Fruit fly (Drosophila melanogaster) whole organism, pupa: ENCODE results near the gene mRpL14.

Experiments
- CG10348 ChIP-seq: fragments of 200-800 bp; sonication (Bioruptor generic); IDR thresholded peaks from 2 replicates; pipeline ENCODE4 v1.3.6; 2022; ENCODE audit warnings: missing biosample characterization, missing genetic modification characterization
- CG12605 ChIP-seq: fragments of 200-800 bp; sonication (Bioruptor generic); IDR thresholded peaks from 2 replicates; pipeline ENCODE4 v1.3.6; 2022; ENCODE audit warnings: missing biosample characterization, missing genetic modification characterization
- CG13204 ChIP-seq: fragments of 200-800 bp; sonication (Bioruptor generic); optimal IDR thresholded peaks from 2 replicates; lab custom pipeline; 2018; ENCODE audit warnings: missing biosample characterization, mild to moderate bottlenecking, missing genetic modification characterization, moderate library complexity
- CG14655 ChIP-seq: fragments of 200-800 bp; sonication (Bioruptor generic); optimal IDR thresholded peaks from 3 replicates; lab custom pipeline; 2017; ENCODE audit warnings: mild to moderate bottlenecking, missing biosample characterization, missing genetic modification reagents, missing genetic modification characterization
- CG15710 ChIP-seq: fragments of 200-800 bp; sonication (Bioruptor generic); optimal IDR thresholded peaks from 2 replicates; lab custom pipeline; 2018; ENCODE audit warnings: missing biosample characterization, mild to moderate bottlenecking, missing genetic modification characterization, moderate library complexity
- CG17806 ChIP-seq: fragments of 200-800 bp; sonication (Bioruptor generic); optimal IDR thresholded peaks from 2 replicates; lab custom pipeline; 2018; ENCODE audit warnings: missing biosample characterization, mild to moderate bottlenecking, missing genetic modification characterization, moderate library complexity
- CG32121 ChIP-seq: fragments of 200-800 bp; sonication (Bioruptor generic); IDR thresholded peaks from 2 replicates; pipeline ENCODE4 v1.3.6; 2022; ENCODE audit warnings: missing biosample characterization, missing genetic modification characterization
- CG34367 ChIP-seq: fragments of 200-800 bp; sonication (Bioruptor generic); optimal IDR thresholded peaks from 2 replicates; lab custom pipeline; 2018; ENCODE audit warnings: missing biosample characterization, mild to moderate bottlenecking, missing genetic modification characterization
- CG4496 ChIP-seq: fragments of 200-800 bp; sonication (Bioruptor generic); IDR thresholded peaks from 3 replicates; pipeline ENCODE4 v1.3.6; 2022; ENCODE audit warnings: missing biosample characterization, missing genetic modification characterization
- CG8159 ChIP-seq: fragments of 200-800 bp; sonication (Bioruptor generic); optimal IDR thresholded peaks from 3 replicates; lab custom pipeline; 2018; ENCODE audit warnings: missing biosample characterization, mild to moderate bottlenecking, missing genetic modification characterization, moderate library complexity
- CG8301 ChIP-seq: fragments of 200-800 bp; sonication (Bioruptor generic); optimal IDR thresholded peaks from 2 replicates; lab custom pipeline; 2018; ENCODE audit warnings: missing biosample characterization, mild to moderate bottlenecking, missing genetic modification characterization
- CG9948 ChIP-seq: fragments of 200-800 bp; sonication (Bioruptor generic); optimal IDR thresholded peaks from 2 replicates; lab custom pipeline; 2018; ENCODE audit warnings: missing biosample characterization, mild to moderate bottlenecking, missing genetic modification characterization, moderate library complexity
- D1 ChIP-seq: fragments of 200-800 bp; sonication (Bioruptor generic); optimal IDR thresholded peaks from 2 replicates; lab custom pipeline; 2018; ENCODE audit warnings: missing biosample characterization, mild to moderate bottlenecking, missing genetic modification characterization, moderate library complexity
- EcR ChIP-seq: fragments of 200-800 bp; sonication (Bioruptor generic); optimal IDR thresholded peaks from 3 replicates; lab custom pipeline; 2019; ENCODE audit warnings: missing biosample characterization, missing genetic modification characterization, mild to moderate bottlenecking, moderate library complexity, missing genetic modification reagents
- Ets98B ChIP-seq: fragments of 200-800 bp; sonication (Bioruptor generic); IDR thresholded peaks from 2 replicates; pipeline ENCODE4 v1.3.6; 2022; ENCODE audit warnings: missing biosample characterization, missing genetic modification characterization
- Pif1A ChIP-seq: fragments of 200-800 bp; sonication (Bioruptor generic); optimal IDR thresholded peaks from 3 replicates; lab custom pipeline; 2016; ENCODE audit warnings: missing biosample characterization, missing genetic modification characterization
- Pif1B ChIP-seq: fragments of 200-800 bp; sonication (Bioruptor generic); optimal IDR thresholded peaks from 3 replicates; lab custom pipeline; 2016; ENCODE audit warnings: missing biosample characterization, missing genetic modification characterization
- Snoo ChIP-seq: fragments of 200-800 bp; sonication (Bioruptor generic); optimal IDR thresholded peaks from 3 replicates; lab custom pipeline; 2017; ENCODE audit warnings: missing biosample characterization, mild to moderate bottlenecking, missing genetic modification characterization, inconsistent platforms
- fd96Ca ChIP-seq: fragments of 200-800 bp; sonication (Bioruptor generic); IDR thresholded peaks from 3 replicates; pipeline ENCODE4 v1.3.6; 2022; ENCODE audit warnings: missing biosample characterization, missing genetic modification characterization
- gl ChIP-seq: fragments of 200-800 bp; sonication (Bioruptor generic); optimal IDR thresholded peaks from 2 replicates; lab custom pipeline; 2018; ENCODE audit warnings: missing biosample characterization, mild to moderate bottlenecking, missing genetic modification characterization
- rn ChIP-seq: fragments of 200-800 bp; sonication (Bioruptor generic); IDR thresholded peaks from 2 replicates; pipeline ENCODE4 v1.3.6; 2022; ENCODE audit warnings: missing biosample characterization, missing genetic modification characterization

The mRpL14 gene

dm6 chrX:2340009-2340733, 4.3 kb downstream of the mRpL14 start:
- TF ChIP-seq fd96Ca (GFP tag; lab: Robert Waterston, UW) (no peak), EcR (GFP tag; lab: Kevin White, UChicago) (peak; percentile 35)

DNA sequence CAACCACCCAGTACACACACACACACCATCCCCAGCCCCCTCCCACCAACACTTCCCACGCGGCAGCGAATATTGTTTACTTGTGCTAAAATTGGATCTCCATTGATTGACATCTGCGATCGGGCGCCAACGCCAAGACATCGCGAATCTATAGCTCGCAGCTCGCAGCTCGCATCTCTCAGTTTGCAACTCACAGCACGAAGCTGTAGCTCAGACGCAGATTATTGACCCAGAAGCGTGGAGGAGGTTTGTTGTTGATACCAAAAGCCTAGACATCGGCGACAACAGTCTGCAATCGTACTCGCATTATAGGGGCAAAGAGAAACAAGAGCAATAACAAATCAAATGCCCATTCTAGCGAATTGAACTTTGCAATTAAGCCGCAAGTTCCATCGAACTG, 7.3 kb downstream of the mRpL14 start:
- TF ChIP-seq CG32121 (GFP tag; lab: Robert Waterston, UW), result no peak
- no peak for TF ChIP-seq gl
- TF ChIP-seq CG9948, result no peak
- TF ChIP-seq EcR (GFP tag; lab: Kevin White, UChicago), result peak; percentile 62
- TF ChIP-seq, all 21 proteins: peak for 1

DNA sequence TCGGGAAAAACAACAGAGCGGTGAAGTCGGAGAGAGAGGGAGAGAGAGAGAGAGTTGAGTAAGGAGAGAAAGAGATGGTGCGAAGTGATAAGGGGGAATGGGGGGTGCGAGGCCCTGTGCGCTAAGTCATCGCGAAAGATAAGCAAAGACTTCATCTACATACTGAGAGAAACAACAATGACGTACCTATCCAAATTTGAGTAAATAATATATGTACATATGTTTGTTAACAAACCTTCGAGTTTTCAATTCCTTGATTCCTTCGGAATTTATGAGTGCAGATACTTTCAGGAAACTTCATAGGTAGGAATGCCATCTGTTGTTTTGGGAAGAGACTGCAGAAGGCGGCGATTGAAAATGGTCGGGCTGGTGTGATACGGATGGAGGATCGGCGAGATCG, 8.0 kb downstream of the mRpL14 start:
- TF ChIP-seq Snoo (tag; lab: Kevin White, UChicago), result peak; percentile 37
- TF ChIP-seq D1 (tag; lab: Kevin White, UChicago), result no peak
- TF ChIP-seq Pif1A (GFP tag; lab: Kevin White, UChicago), result no peak
- TF ChIP-seq rn, result no peak
- TF ChIP-seq CG8159 (tag; lab: Kevin White, UChicago), result peak; percentile 72
- peak; percentile 31 for TF ChIP-seq EcR (GFP tag; lab: Kevin White, UChicago)
- TF ChIP-seq CG12605 (GFP tag; lab: Robert Waterston, UW), result peak; percentile 19; the same call in 1 of the 2 replicates
- TF ChIP-seq CG13204 (GFP tag; lab: Kevin White, UChicago), result peak; percentile 57
- TF ChIP-seq CG15710 (tag; lab: Kevin White, UChicago), result peak; percentile 64
- peak; percentile 38 for TF ChIP-seq gl
- TF ChIP-seq Ets98B (GFP tag; lab: Robert Waterston, UW), result peak; percentile 26
- TF ChIP-seq CG4496 (GFP tag; lab: Robert Waterston, UW), result peak; percentile 71
- peak; percentile 43 for TF ChIP-seq Pif1B (GFP tag; lab: Kevin White, UChicago)
- peak; percentile 60 for TF ChIP-seq CG8301
- TF ChIP-seq CG14655 (GFP tag; lab: Kevin White, UChicago), result peak; percentile 76
- peak; percentile 46 for TF ChIP-seq CG9948
- peak; percentile 67 for TF ChIP-seq CG34367 (tag; lab: Kevin White, UChicago)
- TF ChIP-seq fd96Ca (GFP tag; lab: Robert Waterston, UW), result peak; percentile 58; the same call in 1 of the 3 replicates
- TF ChIP-seq CG17806, result peak; percentile 65
- no peak for TF ChIP-seq CG10348 (GFP tag; lab: Robert Waterston, UW)

DNA sequence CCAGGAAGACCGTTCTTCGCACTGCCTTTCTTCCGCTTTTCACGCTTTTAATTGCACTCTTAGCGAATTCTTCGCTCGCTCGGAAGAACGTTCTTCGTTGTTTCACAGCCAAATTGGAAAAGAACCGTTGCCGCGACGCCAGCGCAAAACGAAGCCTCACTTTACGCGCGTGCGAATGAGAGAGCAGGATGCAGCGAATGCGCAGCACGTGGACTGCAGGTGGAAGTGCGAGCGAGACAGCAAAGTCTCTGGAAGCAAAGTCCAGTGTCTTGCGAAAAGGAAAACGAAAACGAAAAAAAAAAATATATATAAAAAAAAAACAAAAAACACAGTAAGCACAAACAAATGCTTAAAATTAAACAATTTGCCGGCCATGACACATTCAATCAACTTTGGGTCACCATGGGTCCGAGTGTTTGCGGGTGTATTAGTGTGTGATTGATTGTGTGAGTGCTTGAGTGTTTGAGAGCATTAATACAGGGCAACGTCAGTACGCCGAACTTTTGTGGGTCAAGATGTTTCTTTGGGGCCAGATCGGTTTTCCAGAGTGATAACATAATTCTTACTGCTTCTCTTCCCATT, 9.8 kb downstream of the mRpL14 start, which contains the start of gene Ilp6:
TSS of gene Ilp6 (minus strand) at position 103 of the 582 bp plus-strand sequence.
- peak; percentile 74 for TF ChIP-seq Pif1B (GFP tag; lab: Kevin White, UChicago)
- TF ChIP-seq CG12605 (GFP tag; lab: Robert Waterston, UW), result peak; percentile 55; the same call in 1 of the 2 replicates
- TF ChIP-seq CG8159 (tag; lab: Kevin White, UChicago), result peak; percentile 0
- TF ChIP-seq CG4496 (GFP tag; lab: Robert Waterston, UW), result peak; percentile 53; the same call in 1 of the 3 replicates
- peak; percentile 60 for TF ChIP-seq gl
- TF ChIP-seq Ets98B (GFP tag; lab: Robert Waterston, UW), result peak; percentile 49
- TF ChIP-seq CG15710 (tag; lab: Kevin White, UChicago), result peak; percentile 35
- TF ChIP-seq CG17806, result peak; percentile 2
- TF ChIP-seq CG34367 (tag; lab: Kevin White, UChicago), result peak; percentile 30
- TF ChIP-seq Snoo (tag; lab: Kevin White, UChicago), result peak; percentile 81
- TF ChIP-seq Pif1A (GFP tag; lab: Kevin White, UChicago), result peak; percentile 70
- TF ChIP-seq rn, result no peak
- peak; percentile 14 for TF ChIP-seq CG14655 (GFP tag; lab: Kevin White, UChicago)
- TF ChIP-seq CG32121 (GFP tag; lab: Robert Waterston, UW), result peak; percentile 22; the same call in 1 of the 2 replicates
- no peak for TF ChIP-seq CG10348 (GFP tag; lab: Robert Waterston, UW)
- TF ChIP-seq CG9948, result no peak
- no peak for TF ChIP-seq CG8301
- no peak for TF ChIP-seq D1 (tag; lab: Kevin White, UChicago)
- peak; percentile 89 for TF ChIP-seq CG13204 (GFP tag; lab: Kevin White, UChicago)
- TF ChIP-seq EcR (GFP tag; lab: Kevin White, UChicago), result no peak
- TF ChIP-seq fd96Ca (GFP tag; lab: Robert Waterston, UW), result 0 out of 3 replicates have a peak, but pooled peaks have one; percentile 31

- TF ChIP-seq EcR (GFP tag; lab: Kevin White, UChicago), result no peak
- TF ChIP-seq fd96Ca (GFP tag; lab: Robert Waterston, UW), result 0 out of 3 replicates have a peak, but pooled peaks have one; percentile 25
- TF ChIP-seq CG4496 (GFP tag; lab: Robert Waterston, UW), result no peak
These were observed 10.4 kb downstream of the mRpL14 start for dm6 chrX:2334025-2334424.

DNA sequence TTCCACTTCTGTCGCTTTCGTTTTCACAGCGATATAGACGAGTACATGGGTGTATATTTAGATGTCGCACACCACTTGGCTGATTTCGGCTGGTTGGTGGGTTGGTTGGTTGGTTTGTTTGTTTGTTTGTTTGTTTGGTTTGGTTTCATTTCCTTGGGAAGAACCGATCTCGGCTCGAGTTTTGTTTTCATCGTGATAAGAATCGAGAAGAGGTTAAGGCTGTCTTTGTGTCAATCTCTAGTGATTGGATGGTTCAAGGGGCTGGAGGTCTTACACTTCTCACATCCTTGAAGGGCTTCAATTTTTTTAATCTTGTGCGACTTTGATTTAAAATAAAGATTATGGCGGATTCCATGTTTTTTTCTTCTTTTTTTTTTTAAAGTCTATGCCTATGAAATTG, 11.7 kb downstream of the mRpL14 start:
- no peak for TF ChIP-seq CG14655 (GFP tag; lab: Kevin White, UChicago)
- no peak for TF ChIP-seq EcR (GFP tag; lab: Kevin White, UChicago)
- TF ChIP-seq Snoo (tag; lab: Kevin White, UChicago), result no peak
- TF ChIP-seq gl, result no peak
- TF ChIP-seq rn, result no peak
- TF ChIP-seq CG34367 (tag; lab: Kevin White, UChicago), result no peak
- no peak for TF ChIP-seq CG32121 (GFP tag; lab: Robert Waterston, UW)
- no peak for TF ChIP-seq CG10348 (GFP tag; lab: Robert Waterston, UW)
- no peak for TF ChIP-seq Ets98B (GFP tag; lab: Robert Waterston, UW)
- TF ChIP-seq CG13204 (GFP tag; lab: Kevin White, UChicago), result no peak
- no peak for TF ChIP-seq CG17806
- TF ChIP-seq CG12605 (GFP tag; lab: Robert Waterston, UW), result no peak
- TF ChIP-seq CG9948, result no peak
- no peak for TF ChIP-seq CG15710 (tag; lab: Kevin White, UChicago)
- no peak for TF ChIP-seq Pif1B (GFP tag; lab: Kevin White, UChicago)
- no peak for TF ChIP-seq Pif1A (GFP tag; lab: Kevin White, UChicago)
- TF ChIP-seq CG4496 (GFP tag; lab: Robert Waterston, UW), result no peak
